Worm (Caenorhabditis elegans) whole organism, young adult: Measurements from ENCODE around the gene fzr-1.

Experiments
- F22D6.2 ChIP-seq: sonication (generic microtip); optimal IDR thresholded peaks from 2 replicates; lab custom pipeline; 2016; ENCODE audit warnings: mild to moderate bottlenecking, missing genetic modification characterization, missing compliant biosample characterization
- F33H1.4 ChIP-seq: fragments of 200-800 bp; sonication (Bioruptor generic); IDR thresholded peaks from 2 replicates; pipeline ENCODE4 v1.3.6; 2022; ENCODE audit warnings: missing genetic modification reagents, missing genetic modification characterization, missing compliant biosample characterization
- F37B4.10 ChIP-seq: fragments of 200-800 bp; sonication (Bioruptor generic); IDR thresholded peaks from 2 replicates; pipeline ENCODE4 v1.3.6; 2022; ENCODE audit warnings: missing genetic modification characterization, missing compliant biosample characterization
- F39B2.1 ChIP-seq: fragments of 200-800 bp; sonication (Bioruptor generic); IDR thresholded peaks from 2 replicates; pipeline ENCODE4 v1.3.6; 2022; ENCODE audit warnings: missing genetic modification reagents, missing genetic modification characterization, missing compliant biosample characterization
- F55B11.4 ChIP-seq: sonication (generic microtip); optimal IDR thresholded peaks from 2 replicates; lab custom pipeline; 2016; ENCODE audit warnings: missing compliant biosample characterization, missing genetic modification characterization, borderline replicate concordance; ENCODE audit not compliant: insufficient read depth
- F57C9.4 ChIP-seq: sonication (generic microtip); optimal IDR thresholded peaks from 2 replicates; lab custom pipeline; 2017; ENCODE audit warnings: mild to moderate bottlenecking, missing genetic modification characterization, missing compliant biosample characterization
- ama-1 ChIP-seq, 3 experiments: fragments of 150-350 bp in 1 of 3; sonication (generic microtip) in 2 of 3; optimal IDR thresholded peaks; 2 replicates each; lab custom pipeline; 2014 to 2018; ENCODE audit warnings: missing biosample characterization in 2 of 3, missing genetic modification characterization in 2 of 3, missing genetic modification reagents in 2 of 3
- attf-5 ChIP-seq: fragments of 200-800 bp; sonication (Bioruptor generic); optimal IDR thresholded peaks from 2 replicates; lab custom pipeline; 2018; ENCODE audit warnings: mild to moderate bottlenecking, missing genetic modification characterization, missing compliant biosample characterization
- ceh-58 ChIP-seq: fragments of 200-800 bp; sonication (Bioruptor generic); IDR thresholded peaks from 2 replicates; pipeline ENCODE4 v1.3.6; 2022; ENCODE audit warnings: missing genetic modification characterization, missing compliant biosample characterization
- chd-7 ChIP-seq: sonication (generic microtip); optimal IDR thresholded peaks from 2 replicates; lab custom pipeline; 2016; ENCODE audit warnings: mild to moderate bottlenecking, missing genetic modification characterization, moderate library complexity, missing compliant biosample characterization
- egl-44 ChIP-seq: fragments of 200-800 bp; sonication (Bioruptor generic); IDR thresholded peaks from 2 replicates; pipeline ENCODE4 v1.3.6; 2022; ENCODE audit warnings: missing genetic modification reagents, missing genetic modification characterization, missing compliant biosample characterization
- hmg-1.2 ChIP-seq: fragments of 200-800 bp; sonication (Bioruptor generic); IDR thresholded peaks from 2 replicates; pipeline ENCODE4 v1.3.6; 2022; ENCODE audit warnings: missing genetic modification reagents, missing genetic modification characterization, missing compliant biosample characterization
- hsf-1 ChIP-seq: fragments of 200-800 bp; sonication (Bioruptor generic); IDR thresholded peaks from 2 replicates; pipeline ENCODE4 v1.3.6; 2022; ENCODE audit warnings: missing genetic modification reagents, missing genetic modification characterization, missing compliant biosample characterization
- lag-1 ChIP-seq: fragments of 200-800 bp; sonication (Bioruptor generic); IDR thresholded peaks from 2 replicates; pipeline ENCODE4 v1.3.6; 2022; ENCODE audit warnings: missing genetic modification reagents, missing genetic modification characterization, missing compliant biosample characterization
- lin-40 ChIP-seq: sonication (generic microtip); optimal IDR thresholded peaks from 2 replicates; lab custom pipeline; 2016; ENCODE audit warnings: missing genetic modification characterization, mild to moderate bottlenecking, missing compliant biosample characterization, missing genotype, missing genetic modification reagents
- madf-3 ChIP-seq: fragments of 200-800 bp; sonication (Bioruptor generic); IDR thresholded peaks from 2 replicates; pipeline ENCODE4 v1.3.6; 2022; ENCODE audit warnings: missing genetic modification reagents, missing genetic modification characterization, missing compliant biosample characterization
- madf-6 ChIP-seq: fragments of 200-800 bp; sonication (Bioruptor generic); IDR thresholded peaks from 2 replicates; pipeline ENCODE4 v1.3.6; 2022; ENCODE audit warnings: missing genetic modification reagents, missing genetic modification characterization, missing compliant biosample characterization
- nfya-1 ChIP-seq: sonication (generic microtip); optimal IDR thresholded peaks from 2 replicates; lab custom pipeline; 2017; ENCODE audit warnings: antibody characterized with exemption, missing compliant biosample characterization, missing genetic modification characterization, borderline replicate concordance; ENCODE audit not compliant: insufficient read depth
- nfya-2 ChIP-seq: fragments of 200-800 bp; sonication (Bioruptor generic); IDR thresholded peaks from 2 replicates; pipeline ENCODE4 v1.3.6; 2022; ENCODE audit warnings: missing genetic modification reagents, missing genetic modification characterization, missing compliant biosample characterization
- rpc-1 ChIP-seq, 2 experiments: fragments of 150-350 bp in 1 of 2; sonication (generic microtip) in 1 of 2; optimal IDR thresholded peaks; 2 replicates each; lab custom pipeline; 2014 to 2018; ENCODE audit warnings: missing biosample characterization in 1 of 2, missing genetic modification characterization in 1 of 2, missing genetic modification reagents in 1 of 2, missing genotype in 1 of 2
- sdz-38 ChIP-seq: sonication (generic microtip); optimal IDR thresholded peaks from 2 replicates; lab custom pipeline; 2016; ENCODE audit warnings: missing genotype, missing genetic modification characterization, missing compliant biosample characterization
- snpc-1.1 ChIP-seq: sonication (generic microtip); optimal IDR thresholded peaks from 2 replicates; lab custom pipeline; 2017; ENCODE audit warnings: missing genetic modification characterization, mild to moderate bottlenecking, missing compliant biosample characterization, antibody characterized with exemption, moderate library complexity, missing genotype, missing genetic modification reagents; ENCODE audit not compliant: insufficient read depth
- snpc-1.3 ChIP-seq: sonication (generic microtip); optimal IDR thresholded peaks from 2 replicates; lab custom pipeline; 2017; ENCODE audit warnings: missing genetic modification characterization, mild to moderate bottlenecking, missing compliant biosample characterization, antibody characterized with exemption, moderate library complexity, missing genotype, missing genetic modification reagents; ENCODE audit not compliant: insufficient read depth
- tbp1 ChIP-seq: fragments of 200-800 bp; sonication (Bioruptor generic); optimal IDR thresholded peaks from 2 replicates; lab custom pipeline; 2018; ENCODE audit warnings: mild to moderate bottlenecking, missing genetic modification characterization, missing compliant biosample characterization
- tlf-1 ChIP-seq: fragments of 200-800 bp; sonication (Bioruptor generic); optimal IDR thresholded peaks from 2 replicates; lab custom pipeline; 2018; ENCODE audit warnings: mild to moderate bottlenecking, missing genetic modification characterization, missing compliant biosample characterization
- unc-130 ChIP-seq: sonication (generic microtip); optimal IDR thresholded peaks from 2 replicates; lab custom pipeline; 2016; ENCODE audit warnings: missing genetic modification reagents, missing genetic modification characterization, missing compliant biosample characterization
- unc-62 ChIP-seq: fragments of 150-350 bp; optimal IDR thresholded peaks from 2 replicates; lab custom pipeline; 2014; ENCODE audit warnings: missing biosample characterization, missing genetic modification reagents, missing genetic modification characterization
- ztf-22 ChIP-seq: fragments of 200-800 bp; sonication (Bioruptor generic); optimal IDR thresholded peaks from 2 replicates; lab custom pipeline; 2018; ENCODE audit warnings: mild to moderate bottlenecking, missing genetic modification characterization, moderate library complexity, missing compliant biosample characterization
- ztf-3 ChIP-seq: fragments of 200-800 bp; sonication (Bioruptor generic); optimal IDR thresholded peaks from 2 replicates; lab custom pipeline; 2018; ENCODE audit warnings: mild to moderate bottlenecking, missing genetic modification characterization, missing compliant biosample characterization

Gene fzr-1

DNA sequence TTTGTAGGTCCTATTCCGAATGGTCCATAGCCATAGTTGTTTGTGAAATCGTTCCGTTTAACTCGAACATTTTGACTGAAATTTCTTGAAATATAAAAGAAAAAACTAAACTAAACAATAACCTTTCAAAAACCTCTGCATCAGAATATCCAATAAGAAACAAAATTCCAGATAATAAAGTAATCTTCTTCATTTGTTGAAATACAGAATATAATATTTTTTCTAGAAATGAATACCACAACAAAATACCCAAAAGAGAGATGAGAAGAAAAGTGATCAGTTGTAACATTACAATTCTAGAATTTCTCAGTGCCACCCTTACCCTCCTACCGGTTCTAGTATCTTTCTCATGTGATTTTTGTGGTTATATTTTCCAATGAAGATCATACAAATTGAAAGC lies 9.4 kb upstream of the fzr-1 start, which contains the start of gene ZK1307.2:
TSS of gene ZK1307.2 (minus strand) at position 274 of the 400 bp plus-strand sequence.
- TF ChIP-seq F55B11.4 (tag; lab: Kevin White, UChicago) (no peak), lag-1 (GFP tag; lab: Robert Waterston, UW) (no peak), F57C9.4 (tag; lab: Kevin White, UChicago) (no peak), unc-130 (GFP tag; lab: Kevin White, UChicago) (no peak), ztf-22 (no peak), madf-3 (GFP tag; lab: Robert Waterston, UW) (no peak), F33H1.4 (GFP tag; lab: Robert Waterston, UW) (no peak)

DNA sequence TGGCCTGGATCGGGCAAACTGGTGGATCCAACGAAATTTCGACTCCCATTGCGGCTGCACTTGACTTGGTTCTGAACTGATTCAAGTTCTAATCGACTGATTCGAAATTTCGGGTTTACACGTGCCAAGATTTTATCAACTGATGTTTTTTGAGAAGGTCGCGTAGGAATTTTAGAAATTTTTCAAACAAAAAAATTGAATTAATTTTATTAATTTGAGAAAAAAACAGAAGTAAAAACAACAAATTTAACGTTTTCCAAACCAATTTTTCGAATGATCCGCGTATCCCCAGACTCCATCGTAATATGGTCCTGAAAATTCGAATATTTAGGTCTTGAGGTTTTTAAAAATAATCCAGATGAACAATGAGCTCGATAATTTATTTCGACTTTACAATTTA lies 8.7 kb upstream of the fzr-1 start, which contains the start of gene ZK1307.3:
TSS of gene ZK1307.3 (minus strand) at position 101 of the 400 bp plus-strand sequence.
- TF ChIP-seq attf-5 (GFP tag; lab: Kevin White, UChicago): no peak
- TF ChIP-seq snpc-1.1 (tag; lab: Kevin White, UChicago): no peak
- no peak for TF ChIP-seq ceh-58
- TF ChIP-seq F22D6.2 (tag; lab: Kevin White, UChicago): no peak
- no peak for TF ChIP-seq F55B11.4 (tag; lab: Kevin White, UChicago)
- no peak for TF ChIP-seq nfya-1 (tag; lab: Kevin White, UChicago)

ce11 chrII:9651700-9652099 lies 7.4 kb upstream of the fzr-1 start, which contains the start of gene ZK1307.4:
Gene ZK1307.4, minus strand, starts transcription at chrII:9651800.
- TF ChIP-seq chd-7 (tag; lab: Kevin White, UChicago): no peak
- no peak for TF ChIP-seq lin-40 (tag; lab: Kevin White, UChicago)
- TF ChIP-seq F39B2.1: no peak
- TF ChIP-seq egl-44: no peak
- TF ChIP-seq unc-62 (GFP tag; lab: Kevin White, UChicago): no peak
- TF ChIP-seq sdz-38 (tag; lab: Kevin White, UChicago): no peak
- TF ChIP-seq ztf-3 (GFP tag; lab: Kevin White, UChicago): no peak
- no peak for TF ChIP-seq snpc-1.3 (tag; lab: Kevin White, UChicago)
- TF ChIP-seq rpc-1 (optimal IDR thresholded peaks at IDR 0.05; lab: Kevin White, UChicago): no peak
- no peak for TF ChIP-seq rpc-1 (tag; optimal IDR thresholded peaks at IDR 0.05; lab: Kevin White, UChicago)
- TF ChIP-seq F37B4.10 (GFP tag; lab: Robert Waterston, UW): no peak
- TF ChIP-seq tbp1 (GFP tag; lab: Kevin White, UChicago): no peak
- TF ChIP-seq nfya-2 (GFP tag; lab: Robert Waterston, UW): no peak
- TF ChIP-seq tlf-1 (GFP tag; lab: Kevin White, UChicago): no peak

DNA sequence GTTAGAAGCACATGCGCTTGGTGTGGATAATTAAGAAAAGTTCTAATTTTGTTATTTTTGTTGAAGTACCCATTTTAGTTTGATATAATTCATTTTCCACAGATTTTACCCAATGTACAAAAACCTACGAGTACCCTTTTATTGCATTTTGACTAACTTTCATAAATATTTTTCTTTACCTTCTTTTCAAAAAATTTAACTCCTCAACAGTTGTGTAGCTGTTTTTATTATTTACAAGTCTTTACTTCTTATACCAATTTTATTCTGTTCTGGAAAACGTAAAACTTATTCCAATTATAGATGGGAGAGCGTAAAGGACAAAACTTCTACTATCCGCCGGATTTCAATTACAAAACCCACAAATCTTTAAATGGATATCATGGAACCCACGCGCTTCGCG lies 4.9 kb upstream of the fzr-1 start, which contains the start of gene ZK1307.9:
TSS of gene ZK1307.9 (plus strand) at position 301 of the 400 bp plus-strand sequence.
- TF ChIP-seq ama-1 (optimal IDR thresholded peaks at IDR 0.05; lab: Kevin White, UChicago): peak; percentile 21
- TF ChIP-seq ama-1 (GFP tag; optimal IDR thresholded peaks at IDR 0.05; lab: Kevin White, UChicago): no peak
- TF ChIP-seq hmg-1.2 (GFP tag; lab: Robert Waterston, UW): 0 out of 2 replicates have a peak, but pooled peaks have one; percentile 18
- peak; percentile 39; the same call in 1 of the 2 replicates for TF ChIP-seq madf-6 (GFP tag; lab: Robert Waterston, UW)
- TF ChIP-seq hsf-1: no peak
- TF ChIP-seq, all 124 proteins: peak for 3
